ENCODE assay signal across 1 fruit fly cellular context in the genomic region with DNA sequence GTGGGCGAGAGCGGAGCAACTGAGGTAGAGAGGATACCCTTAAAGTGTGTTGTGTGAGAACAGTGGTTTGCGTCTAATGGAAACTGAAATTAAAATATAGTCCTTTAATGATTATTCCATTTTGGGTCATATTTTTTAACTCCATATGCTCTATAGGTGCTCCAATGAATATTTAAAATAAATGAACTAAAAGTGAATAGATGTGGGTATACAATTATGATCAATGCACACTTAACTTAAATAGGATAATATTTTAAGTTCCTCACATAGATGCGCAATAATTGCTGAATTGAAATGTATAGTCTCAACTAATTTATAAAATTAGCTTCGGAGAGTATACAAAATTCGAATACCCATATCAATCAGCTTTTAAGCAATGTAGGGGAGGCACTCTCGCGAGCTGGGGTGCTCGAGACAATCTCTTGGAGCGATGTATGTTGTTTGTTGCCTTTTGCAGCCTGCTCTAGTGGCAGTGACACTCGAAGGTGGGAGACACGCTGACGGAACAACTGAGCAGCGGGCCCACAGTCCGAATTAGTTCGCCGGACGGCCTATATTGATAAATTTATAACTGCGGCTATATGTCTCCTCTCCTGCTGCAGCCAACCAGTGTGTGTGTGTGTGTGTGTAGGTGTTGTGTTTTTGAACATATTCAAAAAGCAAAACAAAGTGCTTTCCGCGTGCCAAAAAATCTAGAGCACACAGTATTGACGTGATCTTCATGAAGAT.
TF ChIP-seq lines count a peak whose summit lies in the region.

No protein-coding gene starts in this region.

TF ChIP-seq in whole organism, embryonic, 481 proteins besides CTCF, POLR2A, EP300 and RAD21 (continued from another document and continues in another):
- TF ChIP-seq CG1602 (GFP tag; optimal IDR thresholded peaks at IDR 0.05; lab: Kevin White, UChicago) (peak; percentile 72), CG8089 (GFP tag; optimal IDR thresholded peaks at IDR 0.05; lab: Kevin White, UChicago) (peak; percentile 66), gsb (GFP tag; IDR thresholded peaks at IDR 0.05; lab: Robert Waterston, UW) (peak; percentile 61; the same call in 1 of the 2 replicates), CG8924 (tag; optimal IDR thresholded peaks at IDR 0.05; lab: Kevin White, UChicago) (no peak), CG7987 (GFP tag; optimal IDR thresholded peaks at IDR 0.05; lab: Kevin White, UChicago) (no peak), CG2129 (GFP tag; IDR thresholded peaks at IDR 0.05; lab: Robert Waterston, UW; ENCODE audit: partially characterized antibody) (no peak), CG9437 (GFP tag; optimal IDR thresholded peaks at IDR 0.05; lab: Kevin White, UChicago) (peak; percentile 82), Blimp-1 (GFP tag; optimal IDR thresholded peaks at IDR 0.05; lab: Kevin White, UChicago) (no peak), CG10959 (GFP tag; IDR thresholded peaks at IDR 0.05; lab: Robert Waterston, UW) (no peak), Meics (GFP tag; optimal IDR thresholded peaks at IDR 0.05; lab: Kevin White, UChicago) (peak; percentile 80), NK7.1 (GFP tag; optimal IDR thresholded peaks at IDR 0.05; lab: Kevin White, UChicago) (peak; percentile 41), CG10462 (GFP tag; optimal IDR thresholded peaks at IDR 0.05; lab: Kevin White, UChicago) (peak; percentile 69), sob (GFP tag; IDR thresholded peaks at IDR 0.05; lab: Robert Waterston, UW) (0 out of 2 replicates have a peak, but pooled peaks have one; percentile 34), Dfd (GFP tag; optimal IDR thresholded peaks at IDR 0.05; lab: Kevin White, UChicago) (no peak), C15 (GFP tag; IDR thresholded peaks at IDR 0.05; lab: Robert Waterston, UW) (0 out of 3 replicates have a peak, but pooled peaks have one; percentile 16), dm (GFP tag; optimal IDR thresholded peaks at IDR 0.05; lab: Kevin White, UChicago) (peak; percentile 49), CG18476 (GFP tag; optimal IDR thresholded peaks at IDR 0.05; lab: Kevin White, UChicago) (peak; percentile 72), Dad (GFP tag; optimal IDR thresholded peaks at IDR 0.05; lab: Kevin White, UChicago) (peak; percentile 30), CG43689 (GFP tag; IDR thresholded peaks at IDR 0.05; lab: Robert Waterston, UW) (no peak), CG12236 (GFP tag; optimal IDR thresholded peaks at IDR 0.05; lab: Kevin White, UChicago) (peak; percentile 65), Side (GFP tag; optimal IDR thresholded peaks at IDR 0.05; lab: Kevin White, UChicago) (peak; percentile 41), D (optimal IDR thresholded peaks at IDR 0.05; lab: Kevin White, UChicago) (no peak), D (GFP tag; optimal IDR thresholded peaks at IDR 0.05; lab: Kevin White, UChicago) (peak; percentile 80), CG10267 (tag; optimal IDR thresholded peaks at IDR 0.05; lab: Kevin White, UChicago) (peak; percentile 75), zf30C (GFP tag; optimal IDR thresholded peaks at IDR 0.05; lab: Kevin White, UChicago) (no peak), Scr (GFP tag; IDR thresholded peaks at IDR 0.05; lab: Robert Waterston, UW; ENCODE audit: partially characterized antibody) (0 out of 2 replicates have a peak, but pooled peaks have one; percentile 19), CG4854 (GFP tag; optimal IDR thresholded peaks at IDR 0.05; lab: Kevin White, UChicago) (peak; percentile 41), CG9817 (tag; optimal IDR thresholded peaks at IDR 0.05; lab: Kevin White, UChicago) (peak; percentile 55), Camta (GFP tag; optimal IDR thresholded peaks at IDR 0.05; lab: Kevin White, UChicago) (peak; percentile 49), Dp (GFP tag; optimal IDR thresholded peaks at IDR 0.05; lab: Kevin White, UChicago) (no peak), CG16863 (GFP tag; optimal IDR thresholded peaks at IDR 0.05; lab: Kevin White, UChicago) (peak; percentile 41), CG5180 (GFP tag; optimal IDR thresholded peaks at IDR 0.05; lab: Kevin White, UChicago) (peak; percentile 71), CG4820 (GFP tag; optimal IDR thresholded peaks at IDR 0.05; lab: Kevin White, UChicago) (peak; percentile 68), CG3838 (GFP tag; optimal IDR thresholded peaks at IDR 0.05; lab: Kevin White, UChicago) (peak; percentile 79), Ravus (GFP tag; IDR thresholded peaks at IDR 0.05; lab: Robert Waterston, UW) (no peak), CG18619 (GFP tag; optimal IDR thresholded peaks at IDR 0.05; lab: Kevin White, UChicago) (peak; percentile 80), CG7786 (GFP tag; optimal IDR thresholded peaks at IDR 0.05; lab: Kevin White, UChicago) (peak; percentile 48), Xbp1 (GFP tag; optimal IDR thresholded peaks at IDR 0.05; lab: Kevin White, UChicago) (peak; percentile 83), cwo (GFP tag; optimal IDR thresholded peaks at IDR 0.05; lab: Kevin White, UChicago) (peak; percentile 71), dmrt11E (tag; optimal IDR thresholded peaks at IDR 0.05; lab: Kevin White, UChicago) (peak; percentile 76), CG7963 (GFP tag; IDR thresholded peaks at IDR 0.05; lab: Robert Waterston, UW; ENCODE audit: partially characterized antibody) (no peak), kay (GFP tag; optimal IDR thresholded peaks at IDR 0.05; lab: Kevin White, UChicago) (peak; percentile 57), Stat92E (GFP tag; optimal IDR thresholded peaks at IDR 0.05; lab: Kevin White, UChicago) (peak in 1 of 3 experiments; percentile 9), bab2 (GFP tag; optimal IDR thresholded peaks at IDR 0.05; lab: Kevin White, UChicago) (peak; percentile 70), CG9215 (GFP tag; IDR thresholded peaks at IDR 0.05; lab: Robert Waterston, UW) (no peak; the same call in 1 of the 2 replicates), CG32767 (GFP tag; IDR thresholded peaks at IDR 0.05; lab: Robert Waterston, UW) (no peak; the same call in 1 of the 2 replicates), en (GFP tag; optimal IDR thresholded peaks at IDR 0.05; lab: Kevin White, UChicago) (peak; percentile 64), tna (GFP tag; IDR thresholded peaks at IDR 0.05; lab: Robert Waterston, UW; ENCODE audit: partially characterized antibody) (no peak), Ssrp (tag; optimal IDR thresholded peaks at IDR 0.05; lab: Kevin White, UChicago) (peak; percentile 84), CG4282 (GFP tag; optimal IDR thresholded peaks at IDR 0.05; lab: Kevin White, UChicago) (peak; percentile 75), prd (optimal IDR thresholded peaks at IDR 0.05; lab: Kevin White, UChicago) (no peak), prd (GFP tag; IDR thresholded peaks at IDR 0.05; lab: Robert Waterston, UW) (peak; percentile 63; the same call in 2 of the 3 replicates), B-H1 (GFP tag; IDR thresholded peaks at IDR 0.05; lab: Robert Waterston, UW) (peak; percentile 56; the same call in 2 of the 3 replicates), Hr3 (GFP tag; optimal IDR thresholded peaks at IDR 0.05; lab: Kevin White, UChicago) (peak; percentile 77), CG17829 (tag; optimal IDR thresholded peaks at IDR 0.05; lab: Kevin White, UChicago) (peak; percentile 81), pzg (GFP tag; optimal IDR thresholded peaks at IDR 0.05; lab: Kevin White, UChicago) (no peak), CG3281 (GFP tag; optimal IDR thresholded peaks at IDR 0.05; lab: Kevin White, UChicago) (no peak), Drgx (GFP tag; IDR thresholded peaks at IDR 0.05; lab: Robert Waterston, UW) (peak; percentile 74), Atf-2 (GFP tag; optimal IDR thresholded peaks at IDR 0.05; lab: Kevin White, UChicago) (peak; percentile 65), usp (GFP tag; optimal IDR thresholded peaks at IDR 0.05; lab: Kevin White, UChicago) (no peak), MBD-R2 (GFP tag; IDR thresholded peaks at IDR 0.05; lab: Robert Waterston, UW) (no peak), CG1024 (GFP tag; IDR thresholded peaks at IDR 0.05; lab: Robert Waterston, UW) (0 out of 2 replicates have a peak, but pooled peaks have one; percentile 10), Bteb2 (GFP tag; optimal IDR thresholded peaks at IDR 0.05; lab: Kevin White, UChicago) (peak; percentile 68), peb (GFP tag; IDR thresholded peaks at IDR 0.05; lab: Robert Waterston, UW) (no peak), lmd (GFP tag; IDR thresholded peaks at IDR 0.05; lab: Robert Waterston, UW) (peak; percentile 76), CG13424 (tag; optimal IDR thresholded peaks at IDR 0.05; lab: Kevin White, UChicago) (peak; percentile 87), CG32772 (GFP tag; IDR thresholded peaks at IDR 0.05; lab: Robert Waterston, UW) (peak; percentile 62), lbe (GFP tag; optimal IDR thresholded peaks at IDR 0.05; lab: Kevin White, UChicago) (peak; percentile 19), Myb (GFP tag; optimal IDR thresholded peaks at IDR 0.05; lab: Kevin White, UChicago) (peak; percentile 35), CG10209 (GFP tag; optimal IDR thresholded peaks at IDR 0.05; lab: Kevin White, UChicago) (peak; percentile 86), grau (tag; optimal IDR thresholded peaks at IDR 0.05; lab: Kevin White, UChicago) (peak; percentile 85), CG32532 (GFP tag; IDR thresholded peaks at IDR 0.05; lab: Robert Waterston, UW) (peak; percentile 47; the same call in 1 of the 2 replicates), CG15696 (tag; optimal IDR thresholded peaks at IDR 0.05; lab: Kevin White, UChicago) (peak; percentile 20), dimm (GFP tag; IDR thresholded peaks at IDR 0.05; lab: Robert Waterston, UW) (no peak), mld (GFP tag; IDR thresholded peaks at IDR 0.05; lab: Robert Waterston, UW; ENCODE audit: partially characterized antibody) (no peak), CG14441 (GFP tag; IDR thresholded peaks at IDR 0.05; lab: Robert Waterston, UW) (peak; percentile 45), HLH54F (GFP tag; optimal IDR thresholded peaks at IDR 0.05; lab: Kevin White, UChicago) (peak; percentile 45), CG2116 (GFP tag; optimal IDR thresholded peaks at IDR 0.05; lab: Kevin White, UChicago) (peak; percentile 32), sim (GFP tag; IDR thresholded peaks at IDR 0.05; lab: Robert Waterston, UW) (peak; percentile 58; the same call in 1 of the 2 replicates), disco-r (GFP tag; optimal IDR thresholded peaks at IDR 0.05; lab: Kevin White, UChicago) (peak; percentile 64), fd102C (GFP tag; optimal IDR thresholded peaks at IDR 0.05; lab: Kevin White, UChicago) (no peak), pum (GFP tag; optimal IDR thresholded peaks at IDR 0.05; lab: Kevin White, UChicago) (peak; percentile 35), Aef1 (GFP tag; IDR thresholded peaks at IDR 0.05; lab: Robert Waterston, UW) (peak; percentile 51; the same call in 1 of the 3 replicates), phol (tag; optimal IDR thresholded peaks at IDR 0.05; lab: Kevin White, UChicago) (peak; percentile 90), CG6689 (GFP tag; IDR thresholded peaks at IDR 0.05; lab: Robert Waterston, UW) (peak; percentile 84), wor (GFP tag; IDR thresholded peaks at IDR 0.05; lab: Robert Waterston, UW) (peak; percentile 61), CG13775 (GFP tag; optimal IDR thresholded peaks at IDR 0.05; lab: Kevin White, UChicago) (peak; percentile 75), dati (GFP tag; IDR thresholded peaks at IDR 0.05; lab: Robert Waterston, UW) (0 out of 2 replicates have a peak, but pooled peaks have one; percentile 28), row (GFP tag; IDR thresholded peaks at IDR 0.05; lab: Robert Waterston, UW) (peak; percentile 89), CG18262 (tag; optimal IDR thresholded peaks at IDR 0.05; lab: Kevin White, UChicago) (peak; percentile 92), Mad (GFP tag; optimal IDR thresholded peaks at IDR 0.05; lab: Kevin White, UChicago) (peak; percentile 67), CG3163 (GFP tag; optimal IDR thresholded peaks at IDR 0.05; lab: Kevin White, UChicago) (peak; percentile 12), Atf3 (GFP tag; optimal IDR thresholded peaks at IDR 0.05; lab: Kevin White, UChicago) (peak; percentile 41), CG6854 (GFP tag; optimal IDR thresholded peaks at IDR 0.05; lab: Kevin White, UChicago) (peak; percentile 80), NC2β (GFP tag; optimal IDR thresholded peaks at IDR 0.05; lab: Kevin White, UChicago) (peak; percentile 39), Dll (GFP tag; IDR thresholded peaks at IDR 0.05; lab: Robert Waterston, UW; ENCODE audit: partially characterized antibody) (0 out of 4 replicates have a peak, but pooled peaks have one; percentile 24), bsh (GFP tag; optimal IDR thresholded peaks at IDR 0.05; lab: Kevin White, UChicago) (peak; percentile 28 to 87), Poxn (GFP tag; IDR thresholded peaks at IDR 0.05; lab: Robert Waterston, UW) (no peak), CG31388 (GFP tag; optimal IDR thresholded peaks at IDR 0.05; lab: Kevin White, UChicago) (peak; percentile 26), gce (GFP tag; IDR thresholded peaks at IDR 0.05; lab: Robert Waterston, UW) (no peak), chm (GFP tag; IDR thresholded peaks at IDR 0.05; lab: Robert Waterston, UW) (no peak), Jarid2 (GFP tag; optimal IDR thresholded peaks at IDR 0.05; lab: Kevin White, UChicago) (no peak), CG15269 (tag; optimal IDR thresholded peaks at IDR 0.05; lab: Kevin White, UChicago) (no peak), insv (GFP tag; optimal IDR thresholded peaks at IDR 0.05; lab: Kevin White, UChicago) (no peak), ewg (GFP tag; optimal IDR thresholded peaks at IDR 0.05; lab: Kevin White, UChicago) (peak; percentile 66), ato (GFP tag; IDR thresholded peaks at IDR 0.05; lab: Robert Waterston, UW; ENCODE audit: partially characterized antibody) (no peak), CG17802 (tag; optimal IDR thresholded peaks at IDR 0.05; lab: Kevin White, UChicago) (peak; percentile 28), Med (GFP tag; lab: Kevin White, UChicago) (peak; percentile 89), hkb (optimal IDR thresholded peaks at IDR 0.05; lab: Kevin White, UChicago) (no peak), hkb (GFP tag; IDR thresholded peaks at IDR 0.05; lab: Robert Waterston, UW) (peak; percentile 67), Opbp (GFP tag; IDR thresholded peaks at IDR 0.05; lab: Robert Waterston, UW; ENCODE audit: partially characterized antibody) (no peak), CG12769 (tag; optimal IDR thresholded peaks at IDR 0.05; lab: Kevin White, UChicago) (peak; percentile 83), HLH3B (GFP tag; IDR thresholded peaks at IDR 0.05; lab: Robert Waterston, UW) (peak; percentile 45; the same call in 1 of the 2 replicates), CG11504 (tag; optimal IDR thresholded peaks at IDR 0.05; lab: Kevin White, UChicago) (no peak), ATbp (GFP tag; optimal IDR thresholded peaks at IDR 0.05; lab: Kevin White, UChicago) (peak; percentile 72), lola (GFP tag; optimal IDR thresholded peaks at IDR 0.05; lab: Kevin White, UChicago) (peak in 1 of 3 experiments; percentile 81), otp (GFP tag; IDR thresholded peaks at IDR 0.05; lab: Robert Waterston, UW) (peak; percentile 12; the same call in 1 of the 3 replicates), CG11723 (GFP tag; optimal IDR thresholded peaks at IDR 0.05; lab: Kevin White, UChicago) (no peak), Sry-δ (GFP tag; optimal IDR thresholded peaks at IDR 0.05; lab: Kevin White, UChicago) (peak; percentile 17)
